Worm (Caenorhabditis elegans): ENCODE measurements around the gene wdr-37.

The wdr-37 gene

ce11 chrIII:5554884-5555500 is 44.9 kb downstream of the wdr-37 start, which contains the start of the genes nmad-1 and hach-1:
nmad-1 (minus strand) TSS chrIII:5554934.
hach-1 (plus strand) TSS chrIII:5555450.
- peak; percentile 27 for TF ChIP-seq nhr-28 (tag; optimal IDR thresholded peaks at IDR 0.05)
- no peak for TF ChIP-seq nhr-25 (tag; optimal IDR thresholded peaks at IDR 0.05; ENCODE audit: borderline replicate concordance, insufficient read depth)
- TF ChIP-seq egl-43 (GFP tag; IDR thresholded peaks at IDR 0.05), result 0 out of 2 replicates have a peak, but pooled peaks have one; percentile 57
- peak; percentile 51 for TF ChIP-seq hlh-30 (tag; optimal IDR thresholded peaks at IDR 0.05; ENCODE audit: insufficient read depth)
- TF ChIP-seq hmg-1.1 (GFP tag; IDR thresholded peaks at IDR 0.05), result peak; percentile 80
- TF ChIP-seq duxl-1 (tag; optimal IDR thresholded peaks at IDR 0.05; ENCODE audit: poor library complexity), result peak; percentile 89
- no peak for TF ChIP-seq ceh-44 (GFP tag; IDR thresholded peaks at IDR 0.05)
- TF ChIP-seq T20F7.1 (GFP tag; optimal IDR thresholded peaks at IDR 0.05), result peak; percentile 64
- peak; percentile 79 for TF ChIP-seq lin-38 (GFP tag; IDR thresholded peaks at IDR 0.05)
- peak; percentile 76 for TF ChIP-seq dpl-1 (GFP tag; optimal IDR thresholded peaks at IDR 0.05)
- TF ChIP-seq F37D6.2 (tag; optimal IDR thresholded peaks at IDR 0.05), result peak; percentile 26
- no peak for TF ChIP-seq R02D3.7 (tag; optimal IDR thresholded peaks at IDR 0.05)
- TF ChIP-seq gei-8 (GFP tag; optimal IDR thresholded peaks at IDR 0.05), result no peak
- 0 out of 2 replicates have a peak, but pooled peaks have one; percentile 47 for TF ChIP-seq arid-1 (GFP tag; conservative IDR thresholded peaks at IDR 0.05)
- TF ChIP-seq F10B5.3 (tag; optimal IDR thresholded peaks at IDR 0.05), result peak; percentile 14
- TF ChIP-seq ceh-28 (tag; optimal IDR thresholded peaks at IDR 0.05), result peak; percentile 34
- peak; percentile 48 for TF ChIP-seq nhr-6 (tag; optimal IDR thresholded peaks at IDR 0.05)
- peak; percentile 42 for TF ChIP-seq nhr-10 (tag; optimal IDR thresholded peaks at IDR 0.05)
- peak; percentile 64; the same call in 1 of the 2 replicates for TF ChIP-seq lin-1 (GFP tag; IDR thresholded peaks at IDR 0.05)
- TF ChIP-seq lin-15B (tag; optimal IDR thresholded peaks at IDR 0.05), result no peak
- peak; percentile 13 for TF ChIP-seq zfp-2 (tag; optimal IDR thresholded peaks at IDR 0.05)
- 0 out of 2 replicates have a peak, but pooled peaks have one; percentile 34 for TF ChIP-seq madf-9 (GFP tag; conservative IDR thresholded peaks at IDR 0.05)
- no peak for TF ChIP-seq lin-39 (tag; optimal IDR thresholded peaks at IDR 0.05)
- TF ChIP-seq T26A8.4 (GFP tag; IDR thresholded peaks at IDR 0.05), result peak; percentile 65; the same call in 1 of the 2 replicates
- peak; percentile 79 for TF ChIP-seq dve-1 (tag; optimal IDR thresholded peaks at IDR 0.05; ENCODE audit: insufficient read depth)
- TF ChIP-seq Y5F2A.4 (GFP tag; optimal IDR thresholded peaks at IDR 0.05), result no peak
- TF ChIP-seq unc-62 (GFP tag; optimal IDR thresholded peaks at IDR 0.05 in 1 of 2), result no peak
- no peak for TF ChIP-seq unc-62 (tag; optimal IDR thresholded peaks at IDR 0.05)
- no peak for TF ChIP-seq sdz-12 (GFP tag; optimal IDR thresholded peaks at IDR 0.05)
- 0 out of 2 replicates have a peak, but pooled peaks have one; percentile 46 for TF ChIP-seq nhr-42 (GFP tag; IDR thresholded peaks at IDR 0.05)
- peak; percentile 95 for TF ChIP-seq mes-2 (tag; optimal IDR thresholded peaks at IDR 0.05; ENCODE audit: poor library complexity, severe bottlenecking)
- peak; percentile 34 for TF ChIP-seq spr-1 (tag; optimal IDR thresholded peaks at IDR 0.05)
- peak; percentile 18 to 49 for TF ChIP-seq daf-16 (GFP tag; optimal IDR thresholded peaks at IDR 0.05)
- TF ChIP-seq daf-16 (tag; optimal IDR thresholded peaks at IDR 0.05), result peak; percentile 48
- no peak for TF ChIP-seq nhr-11 (tag; optimal IDR thresholded peaks at IDR 0.05)
- TF ChIP-seq ctbp-1 (GFP tag; IDR thresholded peaks at IDR 0.05), result peak; percentile 58
- peak; percentile 43 for TF ChIP-seq lin-13 (GFP tag; optimal IDR thresholded peaks at IDR 0.05)
- TF ChIP-seq ces-1 (GFP tag; optimal IDR thresholded peaks at IDR 0.05), result peak; percentile 82
- 0 out of 2 replicates have a peak, but pooled peaks have one; percentile 48 for TF ChIP-seq daf-19 (GFP tag; conservative IDR thresholded peaks at IDR 0.05)
- TF ChIP-seq pha-4 (GFP tag; IDR thresholded peaks at IDR 0.05), result peak; percentile 87
- no peak for TF ChIP-seq pha-4 (tag; optimal IDR thresholded peaks at IDR 0.05)
- peak; percentile 59; the same call in 1 of the 2 replicates for TF ChIP-seq ceh-20 (GFP tag; IDR thresholded peaks at IDR 0.05)
- no peak for TF ChIP-seq spr-3 (GFP tag; optimal IDR thresholded peaks at IDR 0.05)
- TF ChIP-seq daf-8 (GFP tag; IDR thresholded peaks at IDR 0.05), result no peak
- TF ChIP-seq lin-29 (GFP tag; IDR thresholded peaks at IDR 0.05), result no peak
- peak; percentile 14 for TF ChIP-seq nhr-77 (tag; optimal IDR thresholded peaks at IDR 0.05)
- peak; percentile 67 for TF ChIP-seq hlh-11 (tag; optimal IDR thresholded peaks at IDR 0.05)
- peak; percentile 87 for TF ChIP-seq mep-1 (tag; optimal IDR thresholded peaks at IDR 0.05)
- TF ChIP-seq fkh-10 (GFP tag; optimal IDR thresholded peaks at IDR 0.05), result peak; percentile 36
- no peak for TF ChIP-seq ztf-11 (tag; optimal IDR thresholded peaks at IDR 0.05)
